Fruit fly (Drosophila melanogaster) whole organism, embryonic: ENCODE data around the gene CG32847.

Experiments
- Atf-2 ChIP-seq: fragments of 200-800 bp; sonication (Bioruptor generic); optimal IDR thresholded peaks from 2 replicates; lab custom pipeline; 2016; ENCODE audit warnings: missing biosample characterization, missing genetic modification characterization
- CG11093 ChIP-seq: fragments of 200-800 bp; sonication (Bioruptor generic); IDR thresholded peaks from 3 replicates; pipeline ENCODE4 v1.3.6; 2022; ENCODE audit warnings: missing biosample characterization, missing genetic modification characterization
- CG11696 ChIP-seq: fragments of 200-800 bp; sonication (Bioruptor generic); IDR thresholded peaks from 2 replicates; pipeline ENCODE4 v1.3.6; 2022; ENCODE audit warnings: missing biosample characterization, missing genetic modification characterization
- CG14014 ChIP-seq: fragments of 200-800 bp; sonication (Bioruptor generic); IDR thresholded peaks from 2 replicates; pipeline ENCODE4 v1.3.6; 2022; ENCODE audit warnings: missing biosample characterization, missing genetic modification characterization
- CG1529 ChIP-seq: fragments of 200-800 bp; sonication (Bioruptor generic); optimal IDR thresholded peaks from 3 replicates; lab custom pipeline; 2018; ENCODE audit warnings: missing biosample characterization, missing genetic modification characterization
- CG1647 ChIP-seq: fragments of 200-800 bp; sonication (Bioruptor generic); optimal IDR thresholded peaks from 3 replicates; lab custom pipeline; 2016; ENCODE audit warnings: missing biosample characterization, missing genetic modification characterization
- CG2199 ChIP-seq: fragments of 200-800 bp; sonication (Bioruptor generic); IDR thresholded peaks from 3 replicates; pipeline ENCODE4 v1.3.6; 2022; ENCODE audit warnings: missing biosample characterization, missing genetic modification characterization
- CG33213 ChIP-seq: fragments of 200-800 bp; sonication (Bioruptor generic); optimal IDR thresholded peaks from 3 replicates; lab custom pipeline; 2016; ENCODE audit warnings: missing biosample characterization, missing genetic modification characterization
- CG4328 ChIP-seq: fragments of 200-800 bp; sonication (Bioruptor generic); optimal IDR thresholded peaks from 3 replicates; lab custom pipeline; 2017; ENCODE audit warnings: missing biosample characterization, missing genetic modification reagents, missing genetic modification characterization
- CG5245 ChIP-seq: fragments of 200-800 bp; sonication (Bioruptor generic); optimal IDR thresholded peaks from 3 replicates; lab custom pipeline; 2016; ENCODE audit warnings: missing biosample characterization, missing genetic modification characterization
- CG6175 ChIP-seq: fragments of 200-800 bp; sonication (Bioruptor generic); IDR thresholded peaks from 3 replicates; pipeline ENCODE4 v1.3.6; 2022; ENCODE audit warnings: missing biosample characterization, missing genetic modification characterization
- CG6272 ChIP-seq: fragments of 200-800 bp; sonication (Bioruptor generic); IDR thresholded peaks from 2 replicates; pipeline ENCODE4 v1.3.6; 2022; ENCODE audit warnings: missing biosample characterization, missing genetic modification characterization
- CG6791 ChIP-seq: fragments of 200-800 bp; sonication (Bioruptor generic); IDR thresholded peaks from 3 replicates; pipeline ENCODE4 v1.3.6; 2022; ENCODE audit warnings: missing biosample characterization, missing genetic modification characterization; ENCODE audit not compliant: partially characterized antibody
- CG9817 ChIP-seq: fragments of 200-800 bp; sonication (Bioruptor generic); optimal IDR thresholded peaks from 2 replicates; lab custom pipeline; 2018; ENCODE audit warnings: missing biosample characterization, mild to moderate bottlenecking, missing genetic modification characterization, moderate library complexity
- CTCF ChIP-seq: fragments of 200-800 bp; sonication (Bioruptor generic); optimal IDR thresholded peaks from 2 replicates; lab custom pipeline; 2017; ENCODE audit warnings: missing biosample characterization, mild to moderate bottlenecking, missing genetic modification characterization, moderate library complexity
- Dad ChIP-seq: fragments of 200-800 bp; sonication (Bioruptor generic); optimal IDR thresholded peaks from 3 replicates; lab custom pipeline; 2016; ENCODE audit warnings: missing biosample characterization, missing genetic modification characterization
- Deaf1 ChIP-seq: fragments of 200-800 bp; optimal IDR thresholded peaks from 3 replicates; lab custom pipeline; 2019; ENCODE audit warnings: missing biosample characterization, mild to moderate bottlenecking, missing genetic modification characterization, moderate library complexity
- Dip3 ChIP-seq: fragments of 200-800 bp; sonication (Bioruptor generic); optimal IDR thresholded peaks from 3 replicates; lab custom pipeline; 2016; ENCODE audit warnings: missing biosample characterization, missing genetic modification characterization
- Doc3 ChIP-seq: fragments of 200-800 bp; sonication (Bioruptor generic); IDR thresholded peaks from 3 replicates; pipeline ENCODE4 v1.3.6; 2022; ENCODE audit warnings: missing biosample characterization, missing genetic modification characterization; ENCODE audit not compliant: partially characterized antibody
- E2f1 ChIP-seq: fragments of 200-800 bp; sonication (Bioruptor generic); IDR thresholded peaks from 2 replicates; pipeline ENCODE4 v1.3.6; 2022; ENCODE audit warnings: missing biosample characterization, missing genetic modification characterization
- Gug ChIP-seq: fragments of 200-800 bp; sonication (Bioruptor generic); IDR thresholded peaks from 4 replicates; pipeline ENCODE4 v1.3.6; 2022; ENCODE audit warnings: missing biosample characterization, missing genetic modification characterization
- HLH3B ChIP-seq: fragments of 200-800 bp; sonication (Bioruptor generic); IDR thresholded peaks from 2 replicates; pipeline ENCODE4 v1.3.6; 2022; ENCODE audit warnings: missing biosample characterization, missing genetic modification characterization
- HLH54F ChIP-seq: fragments of 200-800 bp; sonication (Bioruptor generic); optimal IDR thresholded peaks from 3 replicates; lab custom pipeline; 2016; ENCODE audit warnings: missing biosample characterization, missing genetic modification characterization
- Med ChIP-seq: fragments of 200-800 bp; sonication (Bioruptor generic); peaks from one replicate; lab custom pipeline; 2016; ENCODE audit warnings: missing biosample characterization, missing genetic modification characterization, mild to moderate bottlenecking, inconsistent platforms, moderate library complexity
- NC2β ChIP-seq: fragments of 200-800 bp; sonication (Bioruptor generic); optimal IDR thresholded peaks from 2 replicates; lab custom pipeline; 2016; ENCODE audit warnings: missing biosample characterization, missing genetic modification characterization
- Oaz ChIP-seq: fragments of 200-800 bp; sonication (Bioruptor generic); IDR thresholded peaks from 2 replicates; pipeline ENCODE4 v1.3.6; 2022; ENCODE audit warnings: missing biosample characterization, missing genetic modification characterization
- PHDP ChIP-seq: fragments of 200-800 bp; sonication (Bioruptor generic); optimal IDR thresholded peaks from 3 replicates; lab custom pipeline; 2018; ENCODE audit warnings: missing biosample characterization, mild to moderate bottlenecking, missing genetic modification characterization, moderate library complexity
- Sox100B ChIP-seq: fragments of 200-800 bp; sonication (Bioruptor generic); optimal IDR thresholded peaks from 3 replicates; lab custom pipeline; 2018; ENCODE audit warnings: missing biosample characterization, mild to moderate bottlenecking, missing genetic modification characterization
- TFAM ChIP-seq: fragments of 200-800 bp; sonication (Bioruptor generic); optimal IDR thresholded peaks from 2 replicates; lab custom pipeline; 2017; ENCODE audit warnings: missing biosample characterization, missing genetic modification characterization, inconsistent platforms
- ap ChIP-seq: fragments of 200-800 bp; sonication (Bioruptor generic); IDR thresholded peaks from 2 replicates; pipeline ENCODE4 v1.3.6; 2022; ENCODE audit warnings: missing biosample characterization, missing genetic modification characterization
- cad ChIP-seq: fragments of >200 bp; optimal IDR thresholded peaks from 2 replicates; lab custom pipeline; 2017; ENCODE audit warnings: missing biosample characterization, missing genetic modification characterization
- cato ChIP-seq: fragments of 200-800 bp; sonication (Bioruptor generic); optimal IDR thresholded peaks from 2 replicates; lab custom pipeline; 2016; ENCODE audit warnings: missing biosample characterization, missing genetic modification characterization, borderline replicate concordance
- caup ChIP-seq: fragments of 200-800 bp; sonication (Bioruptor generic); optimal IDR thresholded peaks from 3 replicates; lab custom pipeline; 2017; ENCODE audit warnings: missing biosample characterization, mild to moderate bottlenecking, missing genetic modification characterization, moderate library complexity; ENCODE audit not compliant: severe bottlenecking
- chinmo ChIP-seq: fragments of 200-800 bp; sonication (Bioruptor generic); IDR thresholded peaks from 4 replicates; pipeline ENCODE4 v1.3.6; 2022; ENCODE audit warnings: missing biosample characterization, missing genetic modification characterization; ENCODE audit not compliant: partially characterized antibody
- disco-r ChIP-seq: fragments of 200-800 bp; sonication (Bioruptor generic); optimal IDR thresholded peaks from 2 replicates; lab custom pipeline; 2016; ENCODE audit warnings: missing biosample characterization, missing genetic modification characterization
- fd102C ChIP-seq: fragments of 200-800 bp; sonication (Bioruptor generic); optimal IDR thresholded peaks from 2 replicates; lab custom pipeline; 2018; ENCODE audit warnings: missing biosample characterization, mild to moderate bottlenecking, missing genetic modification characterization, moderate library complexity
- gcm ChIP-seq: fragments of 200-800 bp; sonication (Bioruptor generic); optimal IDR thresholded peaks from 2 replicates; lab custom pipeline; 2019; ENCODE audit warnings: missing biosample characterization, mild to moderate bottlenecking, missing genetic modification characterization, moderate library complexity
- gt ChIP-seq: fragments of 200-800 bp; sonication (Bioruptor generic); IDR thresholded peaks from 2 replicates; pipeline ENCODE4 v1.3.6; 2022; ENCODE audit warnings: missing biosample characterization, missing genetic modification characterization
- ham ChIP-seq: fragments of 200-800 bp; sonication (Bioruptor generic); IDR thresholded peaks from 2 replicates; pipeline ENCODE4 v1.3.6; 2022; ENCODE audit warnings: missing biosample characterization, missing genetic modification characterization
- inv ChIP-seq: fragments of 200-800 bp; sonication (Bioruptor generic); IDR thresholded peaks from 2 replicates; pipeline ENCODE4 v1.3.6; 2022; ENCODE audit warnings: missing biosample characterization, missing genetic modification characterization; ENCODE audit not compliant: partially characterized antibody
- kah ChIP-seq: fragments of 200-800 bp; sonication (Bioruptor generic); optimal IDR thresholded peaks from 2 replicates; lab custom pipeline; 2018; ENCODE audit warnings: missing biosample characterization, mild to moderate bottlenecking, missing genetic modification characterization
- row ChIP-seq: fragments of 200-800 bp; sonication (Bioruptor generic); IDR thresholded peaks from 3 replicates; pipeline ENCODE4 v1.3.6; 2022; ENCODE audit warnings: missing biosample characterization, missing genetic modification characterization
- sens-2 ChIP-seq: fragments of 200-800 bp; sonication (Bioruptor generic); IDR thresholded peaks from 2 replicates; pipeline ENCODE4 v1.3.6; 2022; ENCODE audit warnings: missing biosample characterization, missing genetic modification characterization
- shn ChIP-seq: fragments of 200-800 bp; sonication (Bioruptor generic); optimal IDR thresholded peaks from 3 replicates; lab custom pipeline; 2016; ENCODE audit warnings: missing biosample characterization, missing genetic modification characterization
- sim ChIP-seq: fragments of 200-800 bp; sonication (Bioruptor generic); IDR thresholded peaks from 2 replicates; pipeline ENCODE4 v1.3.6; 2022; ENCODE audit warnings: missing biosample characterization, missing genetic modification characterization
- tgo ChIP-seq: fragments of 200-800 bp; sonication (Bioruptor generic); IDR thresholded peaks from 3 replicates; pipeline ENCODE4 v1.3.6; 2022; ENCODE audit warnings: missing biosample characterization, missing genetic modification characterization
- tll ChIP-seq, 2 experiments: fragments of 200-800 bp in 1 of 2; fragments of >200 bp in 1 of 2; sonication (Bioruptor generic) in 1 of 2; optimal IDR thresholded peaks; 2 replicates each; lab custom pipeline; 2017 to 2019; ENCODE audit warnings: missing biosample characterization in 2 of 2, missing genetic modification characterization in 2 of 2, mild to moderate bottlenecking in 1 of 2, moderate library complexity in 1 of 2
- trem ChIP-seq: fragments of 200-800 bp; optimal IDR thresholded peaks from 3 replicates; lab custom pipeline; 2019; ENCODE audit warnings: missing biosample characterization, mild to moderate bottlenecking, missing genetic modification characterization, moderate library complexity
- yki ChIP-seq: fragments of >200 bp; optimal IDR thresholded peaks from 3 replicates; lab custom pipeline; 2018

Gene CG32847

dm6 chr3L:15094589-15095288, 26.6 kb upstream of the CG32847 start, which contains the start of the genes sstn, Plp and GlyRS (continued):
- TF ChIP-seq CG11093 (GFP tag; lab: Robert Waterston, UW) (no peak), PHDP (tag; lab: Kevin White, UChicago) (peak; percentile 10), CG4328 (GFP tag; lab: Kevin White, UChicago) (no peak), CG1647 (GFP tag; lab: Kevin White, UChicago) (no peak), row (GFP tag; lab: Robert Waterston, UW) (peak; percentile 83), Gug (GFP tag; lab: Robert Waterston, UW) (no peak), chinmo (GFP tag; lab: Robert Waterston, UW) (peak; percentile 83; the same call in 1 of the 4 replicates), caup (GFP tag; lab: Kevin White, UChicago) (no peak), HLH54F (GFP tag; lab: Kevin White, UChicago) (no peak), CG2199 (GFP tag; lab: Robert Waterston, UW) (no peak), ham (GFP tag; lab: Robert Waterston, UW) (no peak), CG6791 (peak; percentile 58; the same call in 1 of the 3 replicates), sens-2 (no peak), fd102C (GFP tag; lab: Kevin White, UChicago) (no peak), tll (GFP tag; optimal IDR thresholded peaks at IDR 0.05; lab: Kevin White, UChicago) (peak in 1 of 2 experiments; percentile 13), disco-r (no peak), CG9817 (tag; lab: Kevin White, UChicago) (peak; percentile 42), sim (GFP tag; lab: Robert Waterston, UW) (no peak), Dad (no peak), Doc3 (GFP tag; lab: Robert Waterston, UW) (no peak), CG11696 (GFP tag; lab: Robert Waterston, UW) (no peak), kah (no peak), cato (GFP tag; lab: Kevin White, UChicago) (no peak), CG33213 (GFP tag; lab: Kevin White, UChicago) (no peak), CG6272 (GFP tag; lab: Robert Waterston, UW) (no peak), E2f1 (GFP tag; lab: Robert Waterston, UW) (no peak), Sox100B (GFP tag; lab: Kevin White, UChicago) (peak; percentile 68), yki (lab: Kevin White, UChicago) (no peak), HLH3B (no peak), gcm (peak; percentile 22), CG6175 (GFP tag; lab: Robert Waterston, UW) (no peak), inv (peak; percentile 49), Atf-2 (GFP tag; lab: Kevin White, UChicago) (no peak), CG1529 (peak; percentile 15), Deaf1 (no peak), NC2β (GFP tag; lab: Kevin White, UChicago) (no peak), shn (GFP tag; lab: Kevin White, UChicago) (no peak), CG5245 (GFP tag; lab: Kevin White, UChicago) (no peak), Oaz (GFP tag; lab: Robert Waterston, UW) (no peak), TFAM (no peak), cad (no peak), trem (tag; lab: Kevin White, UChicago) (peak; percentile 57), gt (no peak), CG14014 (GFP tag; lab: Robert Waterston, UW) (no peak), Dip3 (GFP tag; lab: Kevin White, UChicago) (no peak), CTCF (no peak), tgo (GFP tag; lab: Robert Waterston, UW) (no peak), Med (GFP tag; lab: Kevin White, UChicago) (peak; percentile 70), ap (GFP tag; lab: Robert Waterston, UW) (no peak)
